Fruit fly (Drosophila melanogaster) whole organism, wandering third instar larva: ENCODE measurements around the gene CG3919.

Experiments
- Abd-B ChIP-seq: fragments of >200 bp; optimal IDR thresholded peaks from 2 replicates; lab custom pipeline; 2017; ENCODE audit warnings: missing biosample characterization, missing genetic modification characterization
- CG9705 ChIP-seq: fragments of 200-800 bp; sonication (Bioruptor generic); optimal IDR thresholded peaks from 2 replicates; lab custom pipeline; 2018; ENCODE audit warnings: missing biosample characterization, mild to moderate bottlenecking, missing genetic modification characterization
- CrebA ChIP-seq: fragments of 200-800 bp; sonication (Bioruptor generic); optimal IDR thresholded peaks from 2 replicates; lab custom pipeline; 2016; ENCODE audit warnings: missing biosample characterization, mild to moderate bottlenecking, missing genetic modification characterization, borderline replicate concordance
- Dfd ChIP-seq: fragments of >200 bp; optimal IDR thresholded peaks from 2 replicates; lab custom pipeline; 2017; ENCODE audit warnings: missing biosample characterization, missing genetic modification characterization
- Dif ChIP-seq: fragments of 200-275, 200-300 bp; sonication (Bioruptor generic); optimal IDR thresholded peaks from 2 replicates; lab custom pipeline; 2018; ENCODE audit warnings: missing biosample characterization, missing genetic modification characterization; ENCODE audit not compliant: partially characterized antibody
- GATAd ChIP-seq: sonication (Bioruptor generic); optimal IDR thresholded peaks from 2 replicates; lab custom pipeline; 2016; ENCODE audit warnings: missing biosample characterization, missing genetic modification characterization
- HLH106 ChIP-seq: fragments of 200-800 bp; optimal IDR thresholded peaks from 3 replicates; lab custom pipeline; 2019; ENCODE audit warnings: missing biosample characterization, mild to moderate bottlenecking, missing genetic modification characterization, moderate library complexity
- Hnf4 ChIP-seq: fragments of 200-800 bp; sonication (Bioruptor generic); optimal IDR thresholded peaks from 2 replicates; lab custom pipeline; 2016; ENCODE audit warnings: missing biosample characterization, mild to moderate bottlenecking, missing genetic modification characterization
- Hr78 ChIP-seq: fragments of >200 bp; optimal IDR thresholded peaks from 2 replicates; lab custom pipeline; 2017; ENCODE audit warnings: missing biosample characterization, missing genetic modification characterization
- Jra ChIP-seq: sonication (Bioruptor generic); optimal IDR thresholded peaks from 2 replicates; lab custom pipeline; 2016; ENCODE audit warnings: missing biosample characterization, missing genetic modification characterization
- Mio ChIP-seq: sonication (Bioruptor generic); optimal IDR thresholded peaks from 2 replicates; lab custom pipeline; 2016; ENCODE audit warnings: missing biosample characterization, missing genetic modification characterization
- N ChIP-seq: fragments of >200 bp; optimal IDR thresholded peaks from 2 replicates; lab custom pipeline; 2018; ENCODE audit warnings: missing biosample characterization, missing external identifiers, missing genetic modification characterization
- OdsH ChIP-seq: fragments of 200-800 bp; sonication (Bioruptor generic); optimal IDR thresholded peaks from 2 replicates; lab custom pipeline; 2016; ENCODE audit warnings: missing biosample characterization, mild to moderate bottlenecking, missing genetic modification characterization
- Rel ChIP-seq, 2 experiments: fragments of 200-800 bp; sonication (Bioruptor generic) in 1 of 2; optimal IDR thresholded peaks; 2 replicates in 1 of 2; 3 replicates in 1 of 2; lab custom pipeline; 2016 to 2019; ENCODE audit warnings: mild to moderate bottlenecking in 2 of 2, missing biosample characterization in 2 of 2, missing genetic modification characterization in 2 of 2, moderate library complexity in 1 of 2
- Sp1 ChIP-seq: fragments of 200-800 bp; sonication (Bioruptor generic); optimal IDR thresholded peaks from 3 replicates; lab custom pipeline; 2019; ENCODE audit warnings: missing biosample characterization, mild to moderate bottlenecking, missing genetic modification characterization, moderate library complexity
- Vsx2 ChIP-seq: fragments of 200-300, 225-300 bp; sonication (Bioruptor generic); optimal IDR thresholded peaks from 2 replicates; lab custom pipeline; 2018; ENCODE audit warnings: missing biosample characterization, missing genetic modification characterization; ENCODE audit not compliant: partially characterized antibody
- brk ChIP-seq: fragments of 200-800 bp; sonication (Bioruptor generic); optimal IDR thresholded peaks from 2 replicates; lab custom pipeline; 2016; ENCODE audit warnings: missing biosample characterization, mild to moderate bottlenecking, missing genetic modification characterization
- dl ChIP-seq, 2 experiments: fragments of 175-275, 200-275 bp in 1 of 2; fragments of 200-275 bp in 1 of 2; sonication (Bioruptor generic); optimal IDR thresholded peaks; lab custom pipeline; 2018; ENCODE audit warnings: mild to moderate bottlenecking in 2 of 2, missing biosample characterization in 2 of 2, missing genetic modification characterization in 2 of 2, moderate library complexity in 2 of 2; ENCODE audit not compliant: partially characterized antibody in 2 of 2, insufficient read depth in 1 of 2
- dsf ChIP-seq: sonication (Bioruptor generic); optimal IDR thresholded peaks from 2 replicates; lab custom pipeline; 2016; ENCODE audit warnings: missing biosample characterization, missing genetic modification characterization, borderline replicate concordance
- fru ChIP-seq: fragments of 200-800 bp; sonication (Bioruptor generic); optimal IDR thresholded peaks from 3 replicates; lab custom pipeline; 2016; ENCODE audit warnings: missing biosample characterization, mild to moderate bottlenecking, missing genetic modification characterization
- h ChIP-seq: fragments of 200-800 bp; sonication (Bioruptor generic); optimal IDR thresholded peaks from 3 replicates; lab custom pipeline; 2016; ENCODE audit warnings: missing biosample characterization, mild to moderate bottlenecking, missing genetic modification characterization
- lola ChIP-seq: fragments of >200 bp; optimal IDR thresholded peaks from 2 replicates; lab custom pipeline; 2017; ENCODE audit warnings: missing biosample characterization, missing genetic modification characterization
- psq ChIP-seq: fragments of 200-800 bp; sonication (Bioruptor generic); optimal IDR thresholded peaks from 3 replicates; lab custom pipeline; 2017; ENCODE audit warnings: missing biosample characterization, mild to moderate bottlenecking, missing genetic modification characterization, moderate library complexity
- sage ChIP-seq: fragments of 200-800 bp; sonication (Bioruptor generic); optimal IDR thresholded peaks from 2 replicates; lab custom pipeline; 2016; ENCODE audit warnings: missing biosample characterization, mild to moderate bottlenecking, missing genetic modification characterization
- sv ChIP-seq: fragments of 200-800 bp; sonication (Bioruptor generic); optimal IDR thresholded peaks from 3 replicates; lab custom pipeline; 2016; ENCODE audit warnings: missing biosample characterization, missing genetic modification characterization
- tai ChIP-seq: sonication (Bioruptor generic); optimal IDR thresholded peaks from 2 replicates; lab custom pipeline; 2016; ENCODE audit warnings: missing biosample characterization, missing genetic modification characterization
- woc ChIP-seq: sonication (Bioruptor generic); optimal IDR thresholded peaks from 2 replicates; lab custom pipeline; 2016; ENCODE audit warnings: missing biosample characterization, mild to moderate bottlenecking, missing genetic modification characterization

The CG3919 gene

DNA sequence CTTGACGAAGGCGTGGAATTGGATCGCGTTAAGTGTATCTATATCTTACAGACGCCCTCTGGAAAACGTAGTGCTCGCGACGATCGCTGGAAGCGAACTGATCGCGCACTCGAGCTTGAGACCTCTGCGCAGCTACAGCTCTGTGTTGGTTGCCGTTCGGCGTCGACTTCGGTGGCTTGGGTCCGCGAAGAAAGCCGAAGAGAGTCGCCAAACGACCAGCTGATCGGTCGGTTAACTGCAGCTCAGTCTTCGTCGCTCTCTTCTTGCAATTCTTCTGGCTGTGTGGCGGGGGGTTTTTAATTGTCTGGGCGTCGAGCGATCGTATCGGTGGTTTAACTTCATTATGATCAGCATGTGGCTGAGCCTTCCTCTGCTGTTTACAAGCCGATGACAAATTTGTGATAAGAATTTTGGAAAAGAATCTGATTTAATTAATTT lies 16.9 kb downstream of the CG3919 start (continued):
- peak; percentile 29 for TF ChIP-seq HLH106 (tag; lab: Kevin White, UChicago)
- TF ChIP-seq psq = peak; percentile 30
- TF ChIP-seq Hnf4 = peak; percentile 42

DNA sequence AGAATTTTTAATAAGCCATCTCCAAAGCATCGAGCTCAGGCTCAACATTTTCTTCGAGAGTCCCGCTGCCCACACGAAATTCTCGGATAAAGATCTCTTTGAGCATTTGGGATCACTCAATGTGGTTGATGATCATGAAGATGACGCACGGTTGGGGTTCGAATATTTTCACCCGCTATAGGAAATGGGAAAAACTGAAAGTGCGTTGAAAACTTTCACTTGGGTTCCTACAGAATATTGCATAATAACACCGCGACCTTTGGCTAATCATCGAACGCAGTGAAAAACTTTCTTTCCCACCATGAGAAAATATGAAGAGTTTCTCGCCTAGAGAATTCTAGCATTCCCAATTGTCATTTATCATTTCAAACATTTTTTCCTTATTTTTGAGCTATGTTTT lies 18.5 kb downstream of the CG3919 start:
- no peak for TF ChIP-seq GATAd (GFP tag; lab: Kevin White, UChicago)
- no peak for TF ChIP-seq Abd-B
- TF ChIP-seq woc = no peak
- TF ChIP-seq Dif (GFP tag; lab: Kevin White, UChicago) = no peak
- no peak for TF ChIP-seq lola (GFP tag; lab: Kevin White, UChicago)
- TF ChIP-seq h (GFP tag; lab: Kevin White, UChicago) = no peak
- TF ChIP-seq Hr78 (GFP tag; lab: Kevin White, UChicago) = no peak
- no peak for TF ChIP-seq dsf (GFP tag; lab: Kevin White, UChicago)
- no peak for TF ChIP-seq Rel (GFP tag; optimal IDR thresholded peaks at IDR 0.05; lab: Kevin White, UChicago)
- TF ChIP-seq Rel (tag; optimal IDR thresholded peaks at IDR 0.05; lab: Kevin White, UChicago) = no peak
- TF ChIP-seq Jra (GFP tag; lab: Kevin White, UChicago) = no peak
- no peak for TF ChIP-seq tai (GFP tag; lab: Kevin White, UChicago)
- no peak for TF ChIP-seq brk (GFP tag; lab: Kevin White, UChicago)
- TF ChIP-seq Vsx2 = no peak
- no peak for TF ChIP-seq sv (GFP tag; lab: Kevin White, UChicago)

- TF ChIP-seq HLH106 (tag; lab: Kevin White, UChicago) = no peak
- TF ChIP-seq psq = no peak
- TF ChIP-seq Mio (GFP tag; lab: Kevin White, UChicago) = no peak
- no peak for TF ChIP-seq sv (GFP tag; lab: Kevin White, UChicago)
- TF ChIP-seq h (GFP tag; lab: Kevin White, UChicago) = no peak
- TF ChIP-seq CrebA (GFP tag; lab: Kevin White, UChicago) = no peak
- no peak for TF ChIP-seq Hnf4
Observed at dm6 chr3L:14432252-14432651, 21.8 kb downstream of the CG3919 start.

DNA sequence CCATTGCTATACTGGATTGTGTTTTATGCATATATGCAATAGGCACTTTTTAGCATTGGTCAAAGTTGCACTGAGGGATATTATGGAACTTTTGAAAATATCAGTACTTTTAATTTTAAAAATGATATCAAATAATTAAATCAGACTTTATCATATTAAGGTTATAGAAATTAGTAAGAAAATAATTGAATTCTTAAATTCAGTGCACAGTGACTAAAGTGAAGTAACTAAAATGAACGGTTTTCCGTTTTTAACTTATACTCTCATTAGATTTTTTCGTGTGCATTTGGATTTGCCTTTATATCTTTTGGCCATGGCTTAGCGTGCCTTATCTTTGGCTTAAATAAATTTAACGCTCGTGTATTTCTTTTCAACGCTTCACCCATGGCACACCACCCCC lies 30.2 kb downstream of the CG3919 start:
- TF ChIP-seq CG9705 (no peak), Sp1 (GFP tag; lab: Kevin White, UChicago) (no peak), lola (GFP tag; lab: Kevin White, UChicago) (no peak), fru (GFP tag; lab: Kevin White, UChicago) (no peak), Vsx2 (no peak), Abd-B (no peak)

- TF ChIP-seq Vsx2 (no peak), sage (GFP tag; lab: Kevin White, UChicago) (no peak), dl (GFP tag; optimal IDR thresholded peaks at IDR 0.05; lab: Kevin White, UChicago; ENCODE audit: insufficient read depth in 1 of 2, partially characterized antibody in 2 of 2) (no peak), brk (GFP tag; lab: Kevin White, UChicago) (no peak), tai (GFP tag; lab: Kevin White, UChicago) (no peak), CrebA (GFP tag; lab: Kevin White, UChicago) (no peak), Hr78 (GFP tag; lab: Kevin White, UChicago) (no peak), h (GFP tag; lab: Kevin White, UChicago) (no peak), lola (GFP tag; lab: Kevin White, UChicago) (no peak), psq (no peak)
- TF ChIP-seq, all 38 proteins: peak for 0
Observed at dm6 chr3L:14446874-14447273, 36.4 kb downstream of the CG3919 start.

- no peak for TF ChIP-seq dl (GFP tag; optimal IDR thresholded peaks at IDR 0.05; lab: Kevin White, UChicago; ENCODE audit: insufficient read depth in 1 of 2, partially characterized antibody in 2 of 2)
- no peak for TF ChIP-seq Rel (GFP tag; optimal IDR thresholded peaks at IDR 0.05; lab: Kevin White, UChicago)
- TF ChIP-seq Rel (tag; optimal IDR thresholded peaks at IDR 0.05; lab: Kevin White, UChicago) = no peak
- TF ChIP-seq dsf (GFP tag; lab: Kevin White, UChicago) = no peak
- no peak for TF ChIP-seq N (GFP tag; lab: Kevin White, UChicago)
- TF ChIP-seq OdsH (GFP tag; lab: Kevin White, UChicago) = no peak
- no peak for TF ChIP-seq brk (GFP tag; lab: Kevin White, UChicago)
- TF ChIP-seq Dfd (GFP tag; lab: Kevin White, UChicago) = no peak
- TF ChIP-seq sage (GFP tag; lab: Kevin White, UChicago) = no peak
- TF ChIP-seq h (GFP tag; lab: Kevin White, UChicago) = no peak
- TF ChIP-seq Jra (GFP tag; lab: Kevin White, UChicago) = no peak
- TF ChIP-seq, all 38 proteins: peak for 0
Observed at dm6 chr3L:14447374-14447773, 36.9 kb downstream of the CG3919 start.
